Worm (Caenorhabditis elegans): ENCODE measurements around the gene slc-25A18.2.

- TF ChIP-seq snpc-1.1 (tag; optimal IDR thresholded peaks at IDR 0.05; ENCODE audit: insufficient read depth) (no peak), lin-26 (GFP tag; IDR thresholded peaks at IDR 0.05) (no peak), ama-1 (optimal IDR thresholded peaks at IDR 0.05) (no peak), ama-1 (GFP tag; optimal IDR thresholded peaks at IDR 0.05) (no peak), F39B2.1 (GFP tag; IDR thresholded peaks at IDR 0.05) (no peak), hmg-1.2 (GFP tag; IDR thresholded peaks at IDR 0.05) (no peak), nhr-90 (tag; optimal IDR thresholded peaks at IDR 0.05) (no peak), B0035.1 (tag; optimal IDR thresholded peaks at IDR 0.05) (no peak), F49E8.2 (tag; optimal IDR thresholded peaks at IDR 0.05; ENCODE audit: insufficient read depth) (no peak), xnd-1 (tag; optimal IDR thresholded peaks at IDR 0.05) (no peak), ceh-79 (tag; optimal IDR thresholded peaks at IDR 0.05) (no peak)
These were observed 46.0 kb downstream of the slc-25A18.2 start for ce11 chrIV:7520841-7521240.

Data from whole organism, young adult.